Fruit fly (Drosophila melanogaster) whole organism, embryonic: Measurements from ENCODE around the gene Gr93a.

Experiments used
- BEAF-32 ChIP-seq: fragments of 200-800 bp; sonication (Bioruptor generic); optimal IDR thresholded peaks from 3 replicates; lab custom pipeline; 2017; ENCODE audit warnings: missing biosample characterization, missing genetic modification characterization, mild to moderate bottlenecking, moderate library complexity, missing genetic modification reagents
- Bdp1 ChIP-seq: fragments of 200-800 bp; sonication (Bioruptor generic); optimal IDR thresholded peaks from 3 replicates; lab custom pipeline; 2016; ENCODE audit warnings: missing biosample characterization, missing genetic modification characterization
- CG11093 ChIP-seq: fragments of 200-800 bp; sonication (Bioruptor generic); IDR thresholded peaks from 3 replicates; pipeline ENCODE4 v1.3.6; 2022; ENCODE audit warnings: missing biosample characterization, missing genetic modification characterization
- CG11560 ChIP-seq: fragments of 200-800 bp; sonication (Bioruptor generic); IDR thresholded peaks from 3 replicates; pipeline ENCODE4 v1.3.6; 2022; ENCODE audit warnings: missing biosample characterization, missing genetic modification characterization
- CG12219 ChIP-seq: fragments of 200-800 bp; sonication (Bioruptor generic); optimal IDR thresholded peaks from 3 replicates; lab custom pipeline; 2018; ENCODE audit warnings: missing biosample characterization, mild to moderate bottlenecking, missing genetic modification characterization
- CG12299 ChIP-seq: fragments of 200-800 bp; sonication (Bioruptor generic); optimal IDR thresholded peaks from 2 replicates; lab custom pipeline; 2018; ENCODE audit warnings: missing biosample characterization, mild to moderate bottlenecking, missing genetic modification characterization
- CG15269 ChIP-seq: fragments of 200-800 bp; sonication (Bioruptor generic); optimal IDR thresholded peaks from 2 replicates; lab custom pipeline; 2018; ENCODE audit warnings: missing biosample characterization, mild to moderate bottlenecking, missing genetic modification characterization, moderate library complexity
- CG15514 ChIP-seq: fragments of 200-800 bp; sonication (Bioruptor generic); optimal IDR thresholded peaks from 3 replicates; lab custom pipeline; 2017; ENCODE audit warnings: missing biosample characterization, missing genetic modification characterization, mild to moderate bottlenecking, moderate library complexity, missing genetic modification reagents
- CG1603 ChIP-seq: fragments of 200-800 bp; sonication (Bioruptor generic); optimal IDR thresholded peaks from 2 replicates; lab custom pipeline; 2019; ENCODE audit warnings: missing biosample characterization, mild to moderate bottlenecking, missing genetic modification characterization, moderate library complexity
- CG1647 ChIP-seq: fragments of 200-800 bp; sonication (Bioruptor generic); optimal IDR thresholded peaks from 3 replicates; lab custom pipeline; 2016; ENCODE audit warnings: missing biosample characterization, missing genetic modification characterization
- CG16863 ChIP-seq: fragments of 200-800 bp; sonication (Bioruptor generic); optimal IDR thresholded peaks from 3 replicates; lab custom pipeline; 2016; ENCODE audit warnings: missing biosample characterization, missing genetic modification characterization
- CG17568 ChIP-seq: fragments of 200-800 bp; sonication (Bioruptor generic); optimal IDR thresholded peaks from 2 replicates; lab custom pipeline; 2018; ENCODE audit warnings: missing biosample characterization, mild to moderate bottlenecking, missing genetic modification characterization, moderate library complexity
- CG17912 ChIP-seq: fragments of 200-800 bp; sonication (Bioruptor generic); optimal IDR thresholded peaks from 2 replicates; lab custom pipeline; 2018; ENCODE audit warnings: missing biosample characterization, mild to moderate bottlenecking, missing genetic modification characterization
- CG1832 ChIP-seq: fragments of 200-800 bp; sonication (Bioruptor generic); optimal IDR thresholded peaks from 2 replicates; lab custom pipeline; 2017; ENCODE audit warnings: missing biosample characterization, mild to moderate bottlenecking, missing genetic modification characterization, inconsistent platforms
- CG2875 ChIP-seq: fragments of 200-800 bp; sonication (Bioruptor generic); optimal IDR thresholded peaks from 2 replicates; lab custom pipeline; 2017; ENCODE audit warnings: missing biosample characterization, mild to moderate bottlenecking, missing genetic modification characterization, missing genetic modification reagents
- CG30403 ChIP-seq: fragments of 200-800 bp; sonication (Bioruptor generic); optimal IDR thresholded peaks from 3 replicates; lab custom pipeline; 2016; ENCODE audit warnings: missing biosample characterization, missing genetic modification characterization
- CG4820 ChIP-seq: fragments of 200-800 bp; sonication (Bioruptor generic); optimal IDR thresholded peaks from 3 replicates; lab custom pipeline; 2016; ENCODE audit warnings: missing biosample characterization, missing genetic modification characterization
- CG5245 ChIP-seq: fragments of 200-800 bp; sonication (Bioruptor generic); optimal IDR thresholded peaks from 3 replicates; lab custom pipeline; 2016; ENCODE audit warnings: missing biosample characterization, missing genetic modification characterization
- CG6272 ChIP-seq: fragments of 200-800 bp; sonication (Bioruptor generic); IDR thresholded peaks from 2 replicates; pipeline ENCODE4 v1.3.6; 2022; ENCODE audit warnings: missing biosample characterization, missing genetic modification characterization
- CG7745 ChIP-seq: fragments of 200-800 bp; sonication (Bioruptor generic); optimal IDR thresholded peaks from 2 replicates; lab custom pipeline; 2018; ENCODE audit warnings: missing biosample characterization, mild to moderate bottlenecking, missing genetic modification characterization, moderate library complexity
- CG7987 ChIP-seq: fragments of 200-800 bp; sonication (Bioruptor generic); optimal IDR thresholded peaks from 2 replicates; lab custom pipeline; 2018; ENCODE audit warnings: missing biosample characterization, mild to moderate bottlenecking, missing genetic modification characterization, moderate library complexity
- CG8478 ChIP-seq: fragments of >200 bp; optimal IDR thresholded peaks from 2 replicates; lab custom pipeline; 2018
- CG8765 ChIP-seq: fragments of 200-800 bp; sonication (Bioruptor generic); IDR thresholded peaks from 2 replicates; pipeline ENCODE4 v1.3.6; 2022; ENCODE audit warnings: missing biosample characterization, missing genetic modification characterization
- CG9797 ChIP-seq: fragments of 200-800 bp; sonication (Bioruptor generic); optimal IDR thresholded peaks from 3 replicates; lab custom pipeline; 2018; ENCODE audit warnings: missing biosample characterization, mild to moderate bottlenecking, missing genetic modification characterization
- D ChIP-seq, 2 experiments: fragments of 200-800 bp in 1 of 2; fragments of >200 bp in 1 of 2; sonication (Bioruptor generic) in 1 of 2; optimal IDR thresholded peaks; 2 replicates in 1 of 2; 3 replicates in 1 of 2; lab custom pipeline; 2017; ENCODE audit warnings: mild to moderate bottlenecking in 1 of 2, missing biosample characterization in 1 of 2, missing genetic modification characterization in 1 of 2, missing genetic modification reagents in 1 of 2
- D19B ChIP-seq: fragments of 200-800 bp; sonication (Bioruptor generic); optimal IDR thresholded peaks from 2 replicates; lab custom pipeline; 2017; ENCODE audit warnings: missing biosample characterization, mild to moderate bottlenecking, missing genetic modification characterization
- Doc2 ChIP-seq: fragments of 200-800 bp; sonication (Bioruptor generic); IDR thresholded peaks from 2 replicates; pipeline ENCODE4 v1.3.6; 2022; ENCODE audit warnings: missing biosample characterization, missing genetic modification characterization
- E2f1 ChIP-seq: fragments of 200-800 bp; sonication (Bioruptor generic); IDR thresholded peaks from 2 replicates; pipeline ENCODE4 v1.3.6; 2022; ENCODE audit warnings: missing biosample characterization, missing genetic modification characterization
- E2f2 ChIP-seq: fragments of 200-800 bp; sonication (Bioruptor generic); IDR thresholded peaks from 2 replicates; pipeline ENCODE4 v1.3.6; 2022; ENCODE audit warnings: missing biosample characterization, missing genetic modification characterization
- Hand ChIP-seq: fragments of 200-800 bp; sonication (Bioruptor generic); optimal IDR thresholded peaks from 2 replicates; lab custom pipeline; 2017; ENCODE audit warnings: mild to moderate bottlenecking, missing biosample characterization, missing genetic modification reagents, missing genetic modification characterization
- Hr51 ChIP-seq, 2 experiments: fragments of 200-800 bp; sonication (Bioruptor generic); optimal IDR thresholded peaks; 2 replicates in 1 of 2; 3 replicates in 1 of 2; lab custom pipeline; 2016 to 2018; ENCODE audit warnings: missing biosample characterization in 2 of 2, missing genetic modification characterization in 2 of 2, mild to moderate bottlenecking in 1 of 2, moderate library complexity in 1 of 2
- Mrtf ChIP-seq: fragments of 200-800 bp; sonication (Bioruptor generic); IDR thresholded peaks from 3 replicates; pipeline ENCODE4 v1.3.6; 2022; ENCODE audit warnings: missing biosample characterization, missing genetic modification characterization
- Opbp ChIP-seq: fragments of 200-800 bp; sonication (Bioruptor generic); IDR thresholded peaks from 3 replicates; pipeline ENCODE4 v1.3.6; 2022; ENCODE audit warnings: missing biosample characterization, missing genetic modification characterization; ENCODE audit not compliant: partially characterized antibody
- aop ChIP-seq: fragments of 200-800 bp; sonication (Bioruptor generic); IDR thresholded peaks from 2 replicates; pipeline ENCODE4 v1.3.6; 2022; ENCODE audit warnings: missing biosample characterization, missing genetic modification characterization
- ato ChIP-seq: fragments of 200-800 bp; sonication (Bioruptor generic); IDR thresholded peaks from 2 replicates; pipeline ENCODE4 v1.3.6; 2022; ENCODE audit warnings: missing biosample characterization, missing genetic modification characterization; ENCODE audit not compliant: partially characterized antibody
- chn ChIP-seq: fragments of 200-800 bp; sonication (Bioruptor generic); optimal IDR thresholded peaks from 2 replicates; lab custom pipeline; 2016; ENCODE audit warnings: missing biosample characterization, missing genetic modification characterization
- esg ChIP-seq: fragments of 200-800 bp; sonication (Bioruptor generic); conservative IDR thresholded peaks from 2 replicates; pipeline ENCODE4 v1.3.6; 2022; ENCODE audit warnings: missing biosample characterization, missing genetic modification characterization
- grau ChIP-seq: fragments of 200-800 bp; optimal IDR thresholded peaks from 3 replicates; lab custom pipeline; 2019; ENCODE audit warnings: missing biosample characterization, mild to moderate bottlenecking, missing genetic modification characterization, moderate library complexity
- jumu ChIP-seq: fragments of 200-800 bp; sonication (Bioruptor generic); optimal IDR thresholded peaks from 3 replicates; lab custom pipeline; 2016; ENCODE audit warnings: missing biosample characterization, missing genetic modification characterization
- org-1 ChIP-seq: fragments of 200-800 bp; sonication (Bioruptor generic); optimal IDR thresholded peaks from 2 replicates; lab custom pipeline; 2017; ENCODE audit warnings: missing biosample characterization, missing genetic modification characterization
- pan ChIP-seq, 4 experiments: fragments of >200 bp in 3 of 4; fragments of 200-800 bp in 1 of 4; sonication (Bioruptor generic) in 1 of 4; optimal IDR thresholded peaks in 3 of 4; IDR thresholded peaks in 1 of 4; 2 replicates each; pipeline versions ENCODE4 v1.3.6 to Lab custom; 2017 to 2022; ENCODE audit warnings: missing biosample characterization in 2 of 4, missing genetic modification characterization in 2 of 4, mixed read lengths in 1 of 4
- pnt ChIP-seq: fragments of 200-800 bp; sonication (Bioruptor generic); optimal IDR thresholded peaks from 3 replicates; lab custom pipeline; 2016; ENCODE audit warnings: missing biosample characterization, missing genetic modification characterization
- repo ChIP-seq: fragments of 200-800 bp; sonication (Bioruptor generic); optimal IDR thresholded peaks from 2 replicates; lab custom pipeline; 2016; ENCODE audit warnings: missing biosample characterization, missing genetic modification characterization
- schlank ChIP-seq: fragments of 200-800 bp; sonication (Bioruptor generic); optimal IDR thresholded peaks from 2 replicates; lab custom pipeline; 2018; ENCODE audit warnings: missing biosample characterization, mild to moderate bottlenecking, missing genetic modification characterization
- sug ChIP-seq: fragments of 200-800 bp; optimal IDR thresholded peaks from 2 replicates; lab custom pipeline; 2019; ENCODE audit warnings: missing biosample characterization, mild to moderate bottlenecking, missing genetic modification characterization, moderate library complexity
- trh ChIP-seq: fragments of 200-800 bp; sonication (Bioruptor generic); optimal IDR thresholded peaks from 2 replicates; lab custom pipeline; 2016; ENCODE audit warnings: missing biosample characterization, missing genetic modification characterization
- tup ChIP-seq: fragments of 200-800 bp; sonication (Bioruptor generic); optimal IDR thresholded peaks from 2 replicates; lab custom pipeline; 2016; ENCODE audit warnings: missing biosample characterization, mild to moderate bottlenecking, missing genetic modification characterization, moderate library complexity
- usp ChIP-seq: fragments of >200 bp; optimal IDR thresholded peaks from 2 replicates; lab custom pipeline; 2017; ENCODE audit warnings: missing biosample characterization, missing genetic modification characterization
- yki ChIP-seq: fragments of >200 bp; optimal IDR thresholded peaks from 3 replicates; lab custom pipeline; 2018

Gr93a gene

DNA sequence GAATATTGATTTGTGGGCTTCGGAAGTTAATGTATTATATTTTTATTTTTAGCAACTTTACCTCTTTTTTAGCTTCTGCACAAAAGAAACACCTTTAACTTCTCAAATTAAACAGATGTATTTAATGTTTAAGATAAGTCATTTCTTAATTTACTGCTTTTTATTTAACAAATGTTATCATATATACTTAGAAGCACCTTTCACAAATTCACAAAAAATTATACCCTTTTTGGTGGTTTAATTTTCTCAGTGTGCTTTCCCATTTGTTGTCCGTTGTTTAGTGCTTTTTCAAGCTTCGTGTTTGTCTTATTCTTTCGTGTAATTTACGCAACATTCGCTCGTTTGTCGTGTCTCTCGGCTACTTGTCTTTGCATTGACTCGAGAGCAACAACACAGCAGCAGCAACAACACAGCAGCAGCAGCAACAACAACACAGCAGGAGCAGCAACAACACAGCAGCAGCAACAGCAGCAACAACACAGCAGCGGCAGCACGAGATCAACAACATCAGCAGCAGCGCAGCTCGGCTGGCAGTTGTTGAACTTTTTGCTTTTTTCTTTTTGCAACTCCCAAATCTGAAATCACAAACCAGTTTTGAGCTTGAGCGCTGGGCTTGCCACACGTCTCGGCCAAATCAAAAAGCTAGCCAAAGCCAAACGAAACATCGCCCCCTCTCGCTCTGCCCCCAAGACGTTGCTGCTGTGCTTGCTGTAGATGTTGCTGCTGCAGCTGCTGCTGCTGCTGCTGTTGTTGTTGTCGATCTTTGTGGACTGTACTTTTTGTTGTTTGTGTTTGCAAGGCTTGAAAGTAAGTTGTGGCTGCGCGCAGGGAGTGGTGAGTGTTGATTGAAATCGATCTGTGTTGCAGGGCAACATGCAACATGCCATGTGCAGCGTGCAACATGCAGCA, 5.0 kb downstream of the Gr93a start (continued):
- no peak for TF ChIP-seq ato (GFP tag; lab: Robert Waterston, UW)
- TF ChIP-seq CG2875 (GFP tag; lab: Kevin White, UChicago) = no peak
- TF ChIP-seq CG12299 = no peak
- no peak for TF ChIP-seq D (optimal IDR thresholded peaks at IDR 0.05; lab: Kevin White, UChicago)
- TF ChIP-seq D (GFP tag; optimal IDR thresholded peaks at IDR 0.05; lab: Kevin White, UChicago) = peak; percentile 12
- TF ChIP-seq sug (tag; lab: Kevin White, UChicago) = no peak
- TF ChIP-seq Hand = no peak
- TF ChIP-seq org-1 (GFP tag; lab: Kevin White, UChicago) = no peak
- no peak for TF ChIP-seq BEAF-32 (GFP tag; lab: Kevin White, UChicago)
- TF ChIP-seq CG16863 (GFP tag; lab: Kevin White, UChicago) = no peak
- no peak for TF ChIP-seq CG15514 (GFP tag; lab: Kevin White, UChicago)
- TF ChIP-seq aop (GFP tag; lab: Robert Waterston, UW) = no peak
- no peak for TF ChIP-seq CG1603 (tag; lab: Kevin White, UChicago)
- TF ChIP-seq CG7745 (tag; lab: Kevin White, UChicago) = no peak
- TF ChIP-seq CG1832 = no peak
- TF ChIP-seq pan (optimal IDR thresholded peaks at IDR 0.05; lab: Kevin White, UChicago) = no peak
- no peak for TF ChIP-seq pan (GFP tag; optimal IDR thresholded peaks at IDR 0.05 in 1 of 2, IDR thresholded peaks at IDR 0.05 in 1 of 2)
- no peak for TF ChIP-seq repo (GFP tag; lab: Kevin White, UChicago)
- TF ChIP-seq Bdp1 = no peak
- no peak for TF ChIP-seq grau (tag; lab: Kevin White, UChicago)
- TF ChIP-seq usp (GFP tag; lab: Kevin White, UChicago) = no peak
- TF ChIP-seq trh (GFP tag; lab: Kevin White, UChicago) = no peak
- TF ChIP-seq CG8765 (GFP tag; lab: Robert Waterston, UW) = no peak
- no peak for TF ChIP-seq jumu
- TF ChIP-seq Opbp (GFP tag; lab: Robert Waterston, UW) = no peak
- TF ChIP-seq pnt (GFP tag; lab: Kevin White, UChicago) = no peak
- no peak for TF ChIP-seq Hr51 (GFP tag; optimal IDR thresholded peaks at IDR 0.05; lab: Kevin White, UChicago)
- no peak for TF ChIP-seq CG17568 (GFP tag; lab: Kevin White, UChicago)
- no peak for TF ChIP-seq schlank (tag; lab: Kevin White, UChicago)
- TF ChIP-seq CG30403 (GFP tag; lab: Kevin White, UChicago) = peak; percentile 10
- TF ChIP-seq Doc2 = no peak
- TF ChIP-seq CG17912 (GFP tag; lab: Kevin White, UChicago) = no peak
- TF ChIP-seq tup (GFP tag; lab: Kevin White, UChicago) = no peak
- TF ChIP-seq esg (GFP tag; lab: Robert Waterston, UW) = no peak
- TF ChIP-seq D19B (GFP tag; lab: Kevin White, UChicago) = no peak
- TF ChIP-seq chn (GFP tag; lab: Kevin White, UChicago) = no peak
- no peak for TF ChIP-seq CG15269
- TF ChIP-seq CG6272 (GFP tag; lab: Robert Waterston, UW) = no peak
- no peak for TF ChIP-seq CG5245 (GFP tag; lab: Kevin White, UChicago)
- TF ChIP-seq E2f2 (GFP tag; lab: Robert Waterston, UW) = no peak
- no peak for TF ChIP-seq CG12219 (GFP tag; lab: Kevin White, UChicago)
- no peak for TF ChIP-seq CG1647 (GFP tag; lab: Kevin White, UChicago)
- no peak for TF ChIP-seq CG11093 (GFP tag; lab: Robert Waterston, UW)
- TF ChIP-seq CG7987 (GFP tag; lab: Kevin White, UChicago) = no peak
- TF ChIP-seq Mrtf (GFP tag; lab: Robert Waterston, UW) = no peak
- no peak for TF ChIP-seq CG8478 (lab: Kevin White, UChicago)
- peak; percentile 24 for TF ChIP-seq CG4820 (GFP tag; lab: Kevin White, UChicago)
- no peak for TF ChIP-seq CG9797 (GFP tag; lab: Kevin White, UChicago)
- TF ChIP-seq CG11560 (tag; lab: Robert Waterston, UW) = no peak
- TF ChIP-seq yki (lab: Kevin White, UChicago) = no peak
- TF ChIP-seq E2f1 (GFP tag; lab: Robert Waterston, UW) = peak; percentile 65
